Worm (Caenorhabditis elegans): Measurements from ENCODE around the gene C49F5.3.

The C49F5.3 gene

DNA sequence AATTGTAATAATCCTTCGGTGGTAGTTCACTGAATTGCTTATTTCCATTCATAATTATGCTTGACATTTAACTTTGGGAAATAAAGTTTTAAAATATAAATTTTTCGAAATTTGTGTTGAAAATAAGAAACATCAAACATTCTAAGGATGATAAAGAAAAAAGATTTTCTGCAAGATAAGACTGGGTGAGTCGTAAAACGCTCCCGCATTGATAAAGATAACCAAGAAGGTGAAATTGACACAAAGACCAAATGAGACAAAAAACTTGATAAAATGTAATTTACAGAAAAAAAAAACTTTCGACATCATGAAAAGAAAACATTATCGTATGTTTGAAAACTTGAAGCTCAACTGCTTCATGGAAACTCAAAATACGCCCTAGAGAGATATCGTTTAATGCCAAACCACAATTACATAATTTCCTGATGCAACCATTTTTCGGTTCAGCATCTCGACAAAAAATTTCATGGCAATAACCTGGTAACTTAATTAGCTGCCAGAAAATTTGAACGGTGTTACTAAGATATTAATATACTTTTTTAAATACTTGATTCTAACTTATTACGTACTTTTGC, 15.3 kb downstream of the C49F5.3 start:
- no peak for TF ChIP-seq pqm-1 (tag; optimal IDR thresholded peaks at IDR 0.05)
- TF ChIP-seq unc-130 (tag; optimal IDR thresholded peaks at IDR 0.05) = no peak
- TF ChIP-seq nhr-47 (tag; optimal IDR thresholded peaks at IDR 0.05) = no peak
- TF ChIP-seq fkh-4 (tag; optimal IDR thresholded peaks at IDR 0.05; ENCODE audit: borderline replicate concordance) = no peak
- no peak for TF ChIP-seq nhr-11 (tag; optimal IDR thresholded peaks at IDR 0.05)
- no peak for TF ChIP-seq nhr-76 (tag; optimal IDR thresholded peaks at IDR 0.05)
- TF ChIP-seq nhr-19 (GFP tag; conservative IDR thresholded peaks at IDR 0.05) = no peak; the same call in 1 of the 2 replicates
- peak in 1 of 6 experiments; percentile 19 for TF ChIP-seq elt-3 (tag; optimal IDR thresholded peaks at IDR 0.05)
- peak; percentile 60 for TF ChIP-seq nhr-85 (tag)
- TF ChIP-seq fkh-8 (tag; optimal IDR thresholded peaks at IDR 0.05) = no peak
- no peak for TF ChIP-seq aha-1 (tag; optimal IDR thresholded peaks at IDR 0.05)
- TF ChIP-seq tlp-1 (tag; optimal IDR thresholded peaks at IDR 0.05) = peak; percentile 21
- TF ChIP-seq elt-2 (tag; optimal IDR thresholded peaks at IDR 0.05) = peak; percentile 82
- no peak for TF ChIP-seq grh-1 (GFP tag; IDR thresholded peaks at IDR 0.05)
- peak; percentile 12 for TF ChIP-seq blmp-1 (tag; optimal IDR thresholded peaks at IDR 0.05)
- TF ChIP-seq ceh-90 (tag; optimal IDR thresholded peaks at IDR 0.05) = no peak
- no peak for TF ChIP-seq C34B4.2 (tag; optimal IDR thresholded peaks at IDR 0.05)
- TF ChIP-seq fos-1 (tag; optimal IDR thresholded peaks at IDR 0.05) = no peak
- no peak for TF ChIP-seq nhr-90 (tag; optimal IDR thresholded peaks at IDR 0.05; ENCODE audit: poor library complexity)
- TF ChIP-seq ces-1 (GFP tag; optimal IDR thresholded peaks at IDR 0.05) = no peak
- TF ChIP-seq ceh-88 (GFP tag; IDR thresholded peaks at IDR 0.05) = no peak
- TF ChIP-seq nhr-77 (tag; optimal IDR thresholded peaks at IDR 0.05) = no peak
- no peak for TF ChIP-seq nhr-237 (tag; optimal IDR thresholded peaks at IDR 0.05)
- no peak for TF ChIP-seq ceh-8 (GFP tag; optimal IDR thresholded peaks at IDR 0.05)
- TF ChIP-seq pax-3 (tag; optimal IDR thresholded peaks at IDR 0.05) = no peak
- TF ChIP-seq zag-1 (tag; optimal IDR thresholded peaks at IDR 0.05) = no peak
- TF ChIP-seq ztf-11 (tag; optimal IDR thresholded peaks at IDR 0.05) = no peak
- TF ChIP-seq swsn-7 (tag; optimal IDR thresholded peaks at IDR 0.05) = no peak
- no peak for TF ChIP-seq alr-1 (tag; optimal IDR thresholded peaks at IDR 0.05; ENCODE audit: borderline replicate concordance)

- TF ChIP-seq fkh-10 (GFP tag; optimal IDR thresholded peaks at IDR 0.05) (no peak), xbp-1 (tag; optimal IDR thresholded peaks at IDR 0.05) (no peak), tbx-2 (tag; optimal IDR thresholded peaks at IDR 0.05) (no peak)
Measured at ce11 chrX:11967034-11967433, 16.4 kb downstream of the C49F5.3 start.

ce11 chrX:11965663-11966304, 17.6 kb downstream of the C49F5.3 start, which contains the start of gene sams-1:
sams-1 (plus strand) TSS chrX:11965962.
- peak; percentile 72 for TF ChIP-seq nhr-85 (tag)
- peak in 1 of 2 experiments; percentile 39 for TF ChIP-seq lin-35 (GFP tag; optimal IDR thresholded peaks at IDR 0.05)
- TF ChIP-seq unc-62 (GFP tag; optimal IDR thresholded peaks at IDR 0.05) = no peak
- TF ChIP-seq sptf-1 (tag; optimal IDR thresholded peaks at IDR 0.05) = no peak
- TF ChIP-seq unc-130 (tag; optimal IDR thresholded peaks at IDR 0.05) = no peak
- peak; percentile 40 for TF ChIP-seq nhr-20 (tag; optimal IDR thresholded peaks at IDR 0.05)
- no peak for TF ChIP-seq mef-2 (tag; optimal IDR thresholded peaks at IDR 0.05)
- no peak for TF ChIP-seq lin-13 (GFP tag; optimal IDR thresholded peaks at IDR 0.05)
- no peak for TF ChIP-seq isw-1 (GFP tag; IDR thresholded peaks at IDR 0.05)
- no peak for TF ChIP-seq efl-3 (GFP tag; optimal IDR thresholded peaks at IDR 0.05)
- TF ChIP-seq vab-15 (tag; optimal IDR thresholded peaks at IDR 0.05) = no peak
- no peak for TF ChIP-seq irx-1 (tag; optimal IDR thresholded peaks at IDR 0.05)
- no peak for TF ChIP-seq C34B4.2 (tag; optimal IDR thresholded peaks at IDR 0.05)
- no peak for TF ChIP-seq sup-37 (GFP tag; optimal IDR thresholded peaks at IDR 0.05)
- TF ChIP-seq hlh-17 (GFP tag; optimal IDR thresholded peaks at IDR 0.05; ENCODE audit: borderline replicate concordance) = no peak
- TF ChIP-seq nhr-71 (tag; optimal IDR thresholded peaks at IDR 0.05) = peak; percentile 16
- no peak for TF ChIP-seq aly-2 (tag; optimal IDR thresholded peaks at IDR 0.05)
- no peak for TF ChIP-seq zag-1 (tag; optimal IDR thresholded peaks at IDR 0.05)
- TF ChIP-seq xbp-1 (tag; optimal IDR thresholded peaks at IDR 0.05) = no peak
- no peak for TF ChIP-seq ztf-4 (tag; optimal IDR thresholded peaks at IDR 0.05)
- TF ChIP-seq fos-1 (tag; optimal IDR thresholded peaks at IDR 0.05) = no peak
- no peak for TF ChIP-seq pag-3 (tag; optimal IDR thresholded peaks at IDR 0.05; ENCODE audit: borderline replicate concordance, insufficient read depth)
- no peak for TF ChIP-seq grh-1 (GFP tag; IDR thresholded peaks at IDR 0.05)
- TF ChIP-seq rnt-1 (tag; optimal IDR thresholded peaks at IDR 0.05) = no peak
- peak; percentile 50 for TF ChIP-seq elt-2 (tag; optimal IDR thresholded peaks at IDR 0.05)

Measured in whole organism, L1 larva.